Worm (Caenorhabditis elegans) whole organism, mixed stage, embryonic: ENCODE measurements around the gene rpl-6.

Source experiments
- M03D4.4 ChIP-seq: sonication (generic microtip); optimal IDR thresholded peaks from 2 replicates; lab custom pipeline; 2017; ENCODE audit warnings: mild to moderate bottlenecking, missing genetic modification characterization, missing compliant biosample characterization
- bed-3 ChIP-seq: fragments of 200-800 bp; sonication (Bioruptor generic); optimal IDR thresholded peaks from 3 replicates; lab custom pipeline; 2018; ENCODE audit warnings: mild to moderate bottlenecking, missing genetic modification characterization, moderate library complexity, missing compliant biosample characterization
- ceh-39 ChIP-seq: fragments of 150-350 bp; optimal IDR thresholded peaks from 2 replicates; lab custom pipeline; 2014; ENCODE audit warnings: missing biosample characterization, missing genetic modification characterization
- ceh-83 ChIP-seq: fragments of 200-800 bp; sonication (Bioruptor generic); optimal IDR thresholded peaks from 2 replicates; lab custom pipeline; 2018; ENCODE audit warnings: mild to moderate bottlenecking, missing genetic modification characterization, missing compliant biosample characterization
- ces-1 ChIP-seq: fragments of 150-350 bp; optimal IDR thresholded peaks from 2 replicates; lab custom pipeline; 2014; ENCODE audit warnings: missing biosample characterization, missing genetic modification reagents, missing genetic modification characterization
- cnd-1 ChIP-seq: fragments of 200-800 bp; sonication (Bioruptor generic); optimal IDR thresholded peaks from 2 replicates; lab custom pipeline; 2018; ENCODE audit warnings: mild to moderate bottlenecking, missing genetic modification characterization, missing compliant biosample characterization
- drap-1 ChIP-seq: fragments of 200-800 bp; sonication (Bioruptor generic); optimal IDR thresholded peaks from 3 replicates; lab custom pipeline; 2018; ENCODE audit warnings: mild to moderate bottlenecking, missing genetic modification characterization, missing compliant biosample characterization
- elt-1 ChIP-seq: sonication (generic microtip); optimal IDR thresholded peaks from 2 replicates; lab custom pipeline; 2017; ENCODE audit warnings: missing genetic modification characterization, mild to moderate bottlenecking, missing compliant biosample characterization, antibody characterized with exemption, moderate library complexity, borderline replicate concordance; ENCODE audit not compliant: insufficient read depth
- flh-1 ChIP-seq: fragments of 200-800 bp; sonication (Bioruptor generic); optimal IDR thresholded peaks from 2 replicates; lab custom pipeline; 2018; ENCODE audit warnings: mild to moderate bottlenecking, missing genetic modification characterization, moderate library complexity, missing compliant biosample characterization
- ham-2 ChIP-seq: fragments of 200-800 bp; sonication (Bioruptor generic); optimal IDR thresholded peaks from 2 replicates; lab custom pipeline; 2018; ENCODE audit warnings: mild to moderate bottlenecking, missing genetic modification characterization, missing compliant biosample characterization
- hlh-1 ChIP-seq: fragments of 150-350 bp; optimal IDR thresholded peaks from 2 replicates; lab custom pipeline; 2014; ENCODE audit warnings: missing biosample characterization, missing genetic modification reagents, missing genetic modification characterization
- lin-13 ChIP-seq: fragments of 150-350 bp; optimal IDR thresholded peaks from 2 replicates; lab custom pipeline; 2014; ENCODE audit warnings: missing biosample characterization, missing genetic modification characterization
- lin-32 ChIP-seq: fragments of 200-800 bp; sonication (Bioruptor generic); optimal IDR thresholded peaks from 2 replicates; lab custom pipeline; 2018; ENCODE audit warnings: mild to moderate bottlenecking, missing genetic modification characterization, missing compliant biosample characterization
- lsy-2 ChIP-seq: fragments of 150-350 bp; optimal IDR thresholded peaks from 2 replicates; lab custom pipeline; 2014; ENCODE audit warnings: missing biosample characterization, missing genetic modification characterization
- mep-1 ChIP-seq: fragments of 150-350 bp; optimal IDR thresholded peaks from 2 replicates; lab custom pipeline; 2017; ENCODE audit warnings: missing biosample characterization, missing genetic modification reagents, missing genetic modification characterization, inconsistent platforms
- mls-2 ChIP-seq: sonication (generic microtip); optimal IDR thresholded peaks from 2 replicates; lab custom pipeline; 2016; ENCODE audit warnings: mild to moderate bottlenecking, missing genetic modification characterization, moderate library complexity, missing compliant biosample characterization
- nhr-12 ChIP-seq: fragments of 150-350 bp; optimal IDR thresholded peaks from 2 replicates; lab custom pipeline; 2014; ENCODE audit warnings: missing biosample characterization, missing genetic modification characterization
- nhr-237 ChIP-seq: fragments of 150-350 bp; optimal IDR thresholded peaks from 2 replicates; lab custom pipeline; 2014; ENCODE audit warnings: missing biosample characterization, missing genetic modification characterization
- nhr-28 ChIP-seq: fragments of 150-350 bp; optimal IDR thresholded peaks from 2 replicates; lab custom pipeline; 2014; ENCODE audit warnings: missing biosample characterization, missing genetic modification characterization
- pha-4 ChIP-seq: fragments of 150-350 bp; optimal IDR thresholded peaks from 2 replicates; lab custom pipeline; 2018; ENCODE audit warnings: missing biosample characterization, missing genetic modification reagents, missing genetic modification characterization
- sem-2 ChIP-seq: fragments of 200-800 bp; sonication (Bioruptor generic); optimal IDR thresholded peaks from 2 replicates; lab custom pipeline; 2018; ENCODE audit warnings: mild to moderate bottlenecking, missing genetic modification characterization, missing compliant biosample characterization
- sptf-1 ChIP-seq: sonication (generic microtip); optimal IDR thresholded peaks from 2 replicates; lab custom pipeline; 2017; ENCODE audit warnings: mild to moderate bottlenecking, missing genetic modification characterization, moderate library complexity, missing compliant biosample characterization
- tbx-8 ChIP-seq: fragments of 200-800 bp; sonication (Bioruptor generic); optimal IDR thresholded peaks from 2 replicates; lab custom pipeline; 2018; ENCODE audit warnings: mild to moderate bottlenecking, missing genetic modification characterization, moderate library complexity, missing compliant biosample characterization
- unc-120 ChIP-seq: sonication (generic microtip); optimal IDR thresholded peaks from 2 replicates; lab custom pipeline; 2017; ENCODE audit warnings: missing genetic modification characterization, missing compliant biosample characterization; ENCODE audit not compliant: poor library complexity, severe bottlenecking
- unc-39 ChIP-seq: fragments of 150-350 bp; optimal IDR thresholded peaks from 2 replicates; lab custom pipeline; 2014; ENCODE audit warnings: missing biosample characterization, missing genetic modification characterization
- unc-62 ChIP-seq: fragments of 150-350 bp; optimal IDR thresholded peaks from 2 replicates; lab custom pipeline; 2014; ENCODE audit warnings: missing biosample characterization, missing genetic modification reagents, missing genetic modification characterization
- zip-8 ChIP-seq: fragments of 150-350 bp; optimal IDR thresholded peaks from 2 replicates; lab custom pipeline; 2014; ENCODE audit warnings: missing biosample characterization, missing genetic modification characterization

Gene rpl-6

DNA sequence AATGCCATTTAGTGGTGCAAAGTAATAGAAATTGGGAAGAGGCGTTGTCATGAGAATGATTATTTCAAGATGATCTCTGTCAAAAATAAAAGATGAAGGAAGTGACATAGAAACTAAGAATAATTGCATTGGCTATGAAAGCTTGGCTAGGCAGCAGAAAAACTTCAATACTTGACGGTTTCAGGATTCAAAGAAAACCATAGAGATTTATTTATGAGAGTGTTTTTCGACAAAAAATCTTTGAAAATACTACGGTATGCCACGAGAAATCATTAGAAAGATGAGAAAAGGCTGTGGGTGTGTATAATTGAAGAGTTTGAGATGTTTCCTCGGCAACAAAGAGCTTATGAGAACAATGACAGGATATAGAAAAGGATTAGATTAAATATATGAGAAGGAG is 22.8 kb upstream of the rpl-6 start, which contains the start of gene F37C12.14:
F37C12.14 (minus strand) TSS at position 101 of the 400 bp plus-strand sequence.
- TF ChIP-seq unc-120 (tag; lab: Kevin White, UChicago) (no peak), lin-13 (tag; lab: Kevin White, UChicago) (no peak), M03D4.4 (no peak), flh-1 (GFP tag; lab: Kevin White, UChicago) (no peak)

ce11 chrIII:7188300-7189052 is 19.8 kb upstream of the rpl-6 start, which contains the start of the genes F37C12.21 and F37C12.10:
Gene F37C12.21, plus strand, starts transcription at chrIII:7188357.
Gene F37C12.10, minus strand, starts transcription at chrIII:7188384.
- no peak for TF ChIP-seq lin-32
- no peak for TF ChIP-seq pha-4 (tag; lab: Kevin White, UChicago)
- no peak for TF ChIP-seq unc-120 (tag; lab: Kevin White, UChicago)
- no peak for TF ChIP-seq zip-8 (tag; lab: Kevin White, UChicago)
- TF ChIP-seq lin-13 (tag; lab: Kevin White, UChicago) = no peak
- TF ChIP-seq ces-1 (GFP tag; lab: Kevin White, UChicago) = no peak
- TF ChIP-seq ceh-83 (GFP tag; lab: Kevin White, UChicago) = no peak
- TF ChIP-seq nhr-237 (tag; lab: Kevin White, UChicago) = no peak
- no peak for TF ChIP-seq mls-2 (tag; lab: Kevin White, UChicago)
- TF ChIP-seq, all 35 proteins: peak for 0

ce11 chrIII:7189581-7190128 is 18.6 kb upstream of the rpl-6 start, which contains the start of gene rps-21:
Gene rps-21, minus strand, starts transcription at chrIII:7189631.
- TF ChIP-seq nhr-237 (tag; lab: Kevin White, UChicago) (peak; percentile 85), mep-1 (tag; lab: Kevin White, UChicago) (peak; percentile 87), ceh-39 (peak; percentile 73), unc-62 (GFP tag; lab: Kevin White, UChicago) (peak; percentile 3), flh-1 (GFP tag; lab: Kevin White, UChicago) (no peak), unc-120 (tag; lab: Kevin White, UChicago) (peak; percentile 6), sptf-1 (tag; lab: Kevin White, UChicago) (peak; percentile 26), ham-2 (GFP tag; lab: Kevin White, UChicago) (no peak), lsy-2 (tag; lab: Kevin White, UChicago) (peak; percentile 82), pha-4 (tag; lab: Kevin White, UChicago) (peak; percentile 54), nhr-12 (tag; lab: Kevin White, UChicago) (no peak), ces-1 (GFP tag; lab: Kevin White, UChicago) (peak; percentile 92), lin-13 (tag; lab: Kevin White, UChicago) (peak; percentile 16)

- TF ChIP-seq bed-3 (GFP tag; lab: Kevin White, UChicago) (no peak), hlh-1 (tag; lab: Kevin White, UChicago) (no peak), tbx-8 (GFP tag; lab: Kevin White, UChicago) (no peak), sem-2 (GFP tag; lab: Kevin White, UChicago) (no peak), unc-39 (no peak), mep-1 (tag; lab: Kevin White, UChicago) (no peak), elt-1 (no peak), ces-1 (GFP tag; lab: Kevin White, UChicago) (no peak), cnd-1 (tag; lab: Kevin White, UChicago) (no peak)
Measured at ce11 chrIII:7192942-7193665, 15.1 kb upstream of the rpl-6 start, which contains the start of gene mec-14. Gene mec-14, minus strand, starts transcription at chrIII:7192992.

ce11 chrIII:7195325-7195724 is 12.9 kb upstream of the rpl-6 start, which contains the start of gene F37C12.18:
Gene F37C12.18, minus strand, starts transcription at chrIII:7195425.
- TF ChIP-seq drap-1 (GFP tag; lab: Kevin White, UChicago) (no peak), unc-39 (no peak), mep-1 (tag; lab: Kevin White, UChicago) (no peak), nhr-28 (tag; lab: Kevin White, UChicago) (no peak), nhr-12 (tag; lab: Kevin White, UChicago) (no peak)
